Fruit fly (Drosophila melanogaster): Measurements from ENCODE around the gene m.
A peak's percentile ranks its signal among the peaks of the same experiment; 100 is the strongest.

The m gene

DNA sequence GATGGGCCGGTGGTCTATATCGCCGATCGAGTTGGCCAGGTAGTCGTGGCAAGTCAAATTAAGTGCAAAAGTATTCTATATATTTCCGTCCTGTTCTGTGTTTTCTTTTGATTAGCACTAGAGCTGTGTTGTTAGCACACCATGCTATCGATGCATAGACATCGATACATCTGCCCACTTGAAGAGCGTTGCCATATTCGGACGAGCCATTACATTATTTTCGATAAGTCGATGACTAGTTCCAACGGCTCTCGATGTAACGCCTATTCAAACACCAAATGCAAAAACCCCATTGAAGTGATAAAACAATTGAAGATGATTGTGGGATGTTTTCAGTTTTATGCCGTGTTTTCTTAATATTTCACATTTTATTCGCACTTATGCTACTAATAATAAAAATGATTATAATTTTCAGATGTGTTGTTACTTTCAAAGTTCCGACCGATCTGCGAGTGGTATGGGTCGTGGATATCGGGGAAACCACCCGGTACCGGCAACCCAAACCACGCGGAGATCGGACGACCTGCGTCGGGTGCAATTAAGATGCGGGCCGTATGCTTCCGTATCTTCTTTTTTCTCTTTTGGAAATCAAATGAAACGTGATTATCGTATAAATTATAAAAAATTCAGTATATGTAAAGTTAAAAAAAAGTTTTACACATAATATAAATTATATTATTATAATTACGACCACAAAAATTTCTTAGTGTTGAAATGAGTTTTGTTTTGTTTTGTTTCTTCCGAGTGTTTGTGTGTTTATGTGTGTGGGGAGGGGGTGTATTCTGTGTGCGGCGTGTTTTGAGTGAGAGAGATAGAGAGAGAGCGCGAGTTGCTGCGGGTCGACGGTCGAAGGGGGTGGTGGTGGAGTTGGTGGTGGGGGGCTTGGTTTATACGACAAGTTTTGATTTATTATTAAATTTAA, 44.0 kb upstream of the m start, which contains the start of gene FucT6 (continued):
- TF ChIP-seq CG14050 (GFP tag; IDR thresholded peaks at IDR 0.05), result no peak
- peak; percentile 78 for TF ChIP-seq ato (GFP tag; IDR thresholded peaks at IDR 0.05; ENCODE audit: partially characterized antibody)
- peak; percentile 8 for TF ChIP-seq zfh2 (GFP tag; optimal IDR thresholded peaks at IDR 0.05)
- peak; percentile 45 for TF ChIP-seq YL-1 (GFP tag; optimal IDR thresholded peaks at IDR 0.05)
- TF ChIP-seq CG14710 (tag; optimal IDR thresholded peaks at IDR 0.05), result peak; percentile 53
- TF ChIP-seq Sry-δ (GFP tag; optimal IDR thresholded peaks at IDR 0.05), result peak; percentile 95
- TF ChIP-seq Ets97D (GFP tag; optimal IDR thresholded peaks at IDR 0.05), result peak; percentile 75
- peak; percentile 93 for TF ChIP-seq amos (GFP tag; IDR thresholded peaks at IDR 0.05; ENCODE audit: partially characterized antibody)
- TF ChIP-seq CG42726 (GFP tag; IDR thresholded peaks at IDR 0.05; ENCODE audit: partially characterized antibody), result peak; percentile 81
- peak; percentile 34; the same call in 1 of the 2 replicates for TF ChIP-seq chm (GFP tag; IDR thresholded peaks at IDR 0.05)
- peak; percentile 89 for TF ChIP-seq BEAF-32 (GFP tag; optimal IDR thresholded peaks at IDR 0.05)
- peak; percentile 34 for TF ChIP-seq CG18262 (tag; optimal IDR thresholded peaks at IDR 0.05)
- peak; percentile 36 for TF ChIP-seq B-H2 (GFP tag; optimal IDR thresholded peaks at IDR 0.05)
- TF ChIP-seq CG18599 (GFP tag; optimal IDR thresholded peaks at IDR 0.05), result peak; percentile 46
- TF ChIP-seq CG15601 (tag; optimal IDR thresholded peaks at IDR 0.05), result peak; percentile 13
- TF ChIP-seq Max (GFP tag; optimal IDR thresholded peaks at IDR 0.05), result peak; percentile 5
- TF ChIP-seq CG17912 (GFP tag; optimal IDR thresholded peaks at IDR 0.05), result no peak
- peak; percentile 71 for TF ChIP-seq trem (tag; optimal IDR thresholded peaks at IDR 0.05)
- peak; percentile 13 for TF ChIP-seq CG8290 (GFP tag; optimal IDR thresholded peaks at IDR 0.05)
- TF ChIP-seq CG8290 (tag; optimal IDR thresholded peaks at IDR 0.05), result no peak
- TF ChIP-seq ken (GFP tag; IDR thresholded peaks at IDR 0.05), result no peak
- TF ChIP-seq CG10565 (GFP tag; optimal IDR thresholded peaks at IDR 0.05), result no peak
- peak; percentile 62 for TF ChIP-seq CG1832 (GFP tag; optimal IDR thresholded peaks at IDR 0.05)
- TF ChIP-seq nom (GFP tag; optimal IDR thresholded peaks at IDR 0.05), result peak; percentile 45
- peak; percentile 59 for TF ChIP-seq CG3847 (GFP tag; IDR thresholded peaks at IDR 0.05)
- peak; percentile 84 for TF ChIP-seq Med (GFP tag)
- TF ChIP-seq Myb (GFP tag; optimal IDR thresholded peaks at IDR 0.05), result peak; percentile 99
- peak; percentile 70 for TF ChIP-seq stwl (tag; optimal IDR thresholded peaks at IDR 0.05)
- peak; percentile 75 for TF ChIP-seq Doc3 (GFP tag; IDR thresholded peaks at IDR 0.05; ENCODE audit: partially characterized antibody)
- TF ChIP-seq CG12391 (tag; optimal IDR thresholded peaks at IDR 0.05), result peak; percentile 16
- TF ChIP-seq ATbp (GFP tag; optimal IDR thresholded peaks at IDR 0.05), result peak; percentile 33
- no peak for TF ChIP-seq Vsx1 (GFP tag; optimal IDR thresholded peaks at IDR 0.05)
- peak; percentile 18 for TF ChIP-seq CG17186 (GFP tag; optimal IDR thresholded peaks at IDR 0.05)
- peak; percentile 79 for TF ChIP-seq inv (GFP tag; IDR thresholded peaks at IDR 0.05; ENCODE audit: partially characterized antibody)
- no peak for TF ChIP-seq Neu2 (GFP tag; optimal IDR thresholded peaks at IDR 0.05; ENCODE audit: borderline replicate concordance)
- peak; percentile 90 for TF ChIP-seq bbx (GFP tag; IDR thresholded peaks at IDR 0.05; ENCODE audit: partially characterized antibody)
- TF ChIP-seq CG17328 (GFP tag; IDR thresholded peaks at IDR 0.05), result 0 out of 2 replicates have a peak, but pooled peaks have one; percentile 32
- TF ChIP-seq Jarid2 (GFP tag; optimal IDR thresholded peaks at IDR 0.05), result no peak
- peak; percentile 74 for TF ChIP-seq sens (GFP tag)
- peak; percentile 63; the same call in 2 of the 3 replicates for TF ChIP-seq CG11560 (tag; IDR thresholded peaks at IDR 0.05)
- TF ChIP-seq Scr (GFP tag; IDR thresholded peaks at IDR 0.05; ENCODE audit: partially characterized antibody), result peak; percentile 83
- TF ChIP-seq CG15514 (GFP tag; optimal IDR thresholded peaks at IDR 0.05), result peak; percentile 98
- TF ChIP-seq Bgb (GFP tag; IDR thresholded peaks at IDR 0.05; ENCODE audit: partially characterized antibody), result peak; percentile 94
- peak; percentile 0 for TF ChIP-seq Mad (GFP tag; optimal IDR thresholded peaks at IDR 0.05)
- TF ChIP-seq CG10462 (GFP tag; optimal IDR thresholded peaks at IDR 0.05), result no peak
- TF ChIP-seq ranshi (GFP tag; IDR thresholded peaks at IDR 0.05), result 0 out of 2 replicates have a peak, but pooled peaks have one; percentile 21
- peak; percentile 87 for TF ChIP-seq CG16813 (GFP tag; IDR thresholded peaks at IDR 0.05; ENCODE audit: partially characterized antibody)
